Worm (Caenorhabditis elegans): ENCODE results near the gene ifd-1.

ifd-1 gene

ce11 chrX:8797653-8798052 lies 26.6 kb downstream of the ifd-1 start:
- TF ChIP-seq unc-130 (GFP tag; optimal IDR thresholded peaks at IDR 0.05) (no peak), daf-12 (tag; optimal IDR thresholded peaks at IDR 0.05) (no peak), unc-62 (GFP tag; optimal IDR thresholded peaks at IDR 0.05 in 1 of 2) (peak in 1 of 2 experiments; percentile 95), unc-62 (tag; optimal IDR thresholded peaks at IDR 0.05) (no peak), ceh-20 (GFP tag; IDR thresholded peaks at IDR 0.05) (no peak), skn-1 (tag; optimal IDR thresholded peaks at IDR 0.05) (no peak), mdl-1 (tag; optimal IDR thresholded peaks at IDR 0.05) (no peak), ztf-11 (tag; optimal IDR thresholded peaks at IDR 0.05) (no peak), lir-3 (tag; optimal IDR thresholded peaks at IDR 0.05) (no peak)

DNA sequence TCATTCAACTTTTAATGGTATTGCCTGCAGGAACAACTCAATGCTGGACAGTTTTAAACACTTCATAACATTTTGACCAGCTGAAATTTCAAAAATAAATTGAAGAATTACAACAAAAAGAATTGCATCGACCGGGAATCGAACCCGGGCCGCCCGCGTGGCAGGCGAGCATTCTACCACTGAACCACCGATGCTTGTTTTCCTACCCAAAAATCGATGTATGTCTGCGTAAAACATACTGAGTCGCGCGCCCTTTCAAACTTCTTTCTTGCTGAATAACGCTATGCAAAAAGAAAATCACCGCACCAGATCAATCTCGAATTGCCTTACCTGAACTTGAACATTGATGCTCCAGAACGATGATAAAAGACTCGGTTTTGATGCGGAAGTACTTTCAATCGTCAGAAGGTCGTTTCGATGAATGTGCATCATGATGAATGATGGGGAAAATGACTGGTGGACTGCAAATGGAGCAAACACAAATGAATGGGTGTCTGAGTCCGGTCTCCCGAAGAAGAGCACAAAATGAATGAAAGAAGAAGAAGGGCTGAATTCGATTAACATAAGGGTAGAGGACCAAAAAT lies 27.5 kb downstream of the ifd-1 start, which contains the start of gene R04E5.7:
Gene R04E5.7, minus strand, starts transcription at position 564 of the 584 bp plus-strand sequence.
- TF ChIP-seq snpc-1.2 (GFP tag; IDR thresholded peaks at IDR 0.05): peak; percentile 82
- TF ChIP-seq D1046.2 (GFP tag; IDR thresholded peaks at IDR 0.05): no peak
- no peak for TF ChIP-seq ama-1 (optimal IDR thresholded peaks at IDR 0.05)
- TF ChIP-seq nhr-25 (tag; optimal IDR thresholded peaks at IDR 0.05; ENCODE audit: borderline replicate concordance, insufficient read depth): no peak
- TF ChIP-seq lin-38 (GFP tag; IDR thresholded peaks at IDR 0.05): peak; percentile 62
- TF ChIP-seq fkh-10 (GFP tag; optimal IDR thresholded peaks at IDR 0.05): no peak
- peak; percentile 48 for TF ChIP-seq dve-1 (tag; optimal IDR thresholded peaks at IDR 0.05; ENCODE audit: insufficient read depth)
- peak in 1 of 2 experiments; percentile 20 for TF ChIP-seq mdl-1 (tag; optimal IDR thresholded peaks at IDR 0.05)
- TF ChIP-seq skn-1 (tag; optimal IDR thresholded peaks at IDR 0.05): no peak
- TF ChIP-seq snpc-4 (tag; optimal IDR thresholded peaks at IDR 0.05): no peak
- peak; percentile 65 for TF ChIP-seq hlh-30 (tag; optimal IDR thresholded peaks at IDR 0.05; ENCODE audit: insufficient read depth)
- TF ChIP-seq lin-29 (GFP tag; IDR thresholded peaks at IDR 0.05): no peak
- TF ChIP-seq hlh-11 (tag; optimal IDR thresholded peaks at IDR 0.05): peak; percentile 44
- 0 out of 2 replicates have a peak, but pooled peaks have one; percentile 16 for TF ChIP-seq daf-19 (GFP tag; conservative IDR thresholded peaks at IDR 0.05)
- TF ChIP-seq lin-15B (tag; optimal IDR thresholded peaks at IDR 0.05): no peak
- no peak for TF ChIP-seq hif-1 (tag; optimal IDR thresholded peaks at IDR 0.05)
- peak; percentile 59; the same call in 1 of the 2 replicates for TF ChIP-seq madf-9 (GFP tag; conservative IDR thresholded peaks at IDR 0.05)
- no peak for TF ChIP-seq lin-39 (tag; optimal IDR thresholded peaks at IDR 0.05)
- no peak for TF ChIP-seq pqm-1 (tag; optimal IDR thresholded peaks at IDR 0.05)
- TF ChIP-seq vab-7 (GFP tag; IDR thresholded peaks at IDR 0.05): peak; percentile 57; the same call in 1 of the 2 replicates
- TF ChIP-seq Y48G9A.11 (GFP tag; IDR thresholded peaks at IDR 0.05): peak; percentile 16; the same call in 1 of the 2 replicates
- no peak for TF ChIP-seq dmd-9 (GFP tag; IDR thresholded peaks at IDR 0.05)
- TF ChIP-seq zip-2 (tag; optimal IDR thresholded peaks at IDR 0.05): no peak
- TF ChIP-seq dmd-8 (GFP tag; IDR thresholded peaks at IDR 0.05): no peak
- no peak for TF ChIP-seq madf-5 (GFP tag; IDR thresholded peaks at IDR 0.05)
- no peak for TF ChIP-seq zag-1 (tag; optimal IDR thresholded peaks at IDR 0.05)
- no peak for TF ChIP-seq F10B5.3 (tag; optimal IDR thresholded peaks at IDR 0.05)
- no peak for TF ChIP-seq spr-3 (GFP tag; optimal IDR thresholded peaks at IDR 0.05)
- TF ChIP-seq lir-3 (tag; optimal IDR thresholded peaks at IDR 0.05): no peak
- TF ChIP-seq egl-43 (GFP tag; IDR thresholded peaks at IDR 0.05): peak; percentile 82
- peak; percentile 38 for TF ChIP-seq aha-1 (tag)
- no peak for TF ChIP-seq F49E8.2 (tag; optimal IDR thresholded peaks at IDR 0.05; ENCODE audit: borderline replicate concordance)
- no peak for TF ChIP-seq php-3 (GFP tag; IDR thresholded peaks at IDR 0.05)
- TF ChIP-seq nhr-48 (tag; optimal IDR thresholded peaks at IDR 0.05): no peak
- no peak for TF ChIP-seq nhr-42 (GFP tag; IDR thresholded peaks at IDR 0.05)
- TF ChIP-seq ceh-82 (tag; optimal IDR thresholded peaks at IDR 0.05): no peak
- no peak for TF ChIP-seq nhr-77 (tag; optimal IDR thresholded peaks at IDR 0.05)
- TF ChIP-seq nhr-6 (tag; optimal IDR thresholded peaks at IDR 0.05): no peak
- peak; percentile 54 for TF ChIP-seq rbr-2 (tag; optimal IDR thresholded peaks at IDR 0.05)
- no peak for TF ChIP-seq ztf-7 (tag; optimal IDR thresholded peaks at IDR 0.05)
- TF ChIP-seq ztf-11 (tag; optimal IDR thresholded peaks at IDR 0.05): no peak
- peak; percentile 57 for TF ChIP-seq dmd-6 (GFP tag; IDR thresholded peaks at IDR 0.05)
- no peak for TF ChIP-seq nhr-111 (GFP tag; optimal IDR thresholded peaks at IDR 0.05)
- TF ChIP-seq Y75B8A.6 (GFP tag; IDR thresholded peaks at IDR 0.05): 0 out of 2 replicates have a peak, but pooled peaks have one; percentile 53

Measured in whole organism, L4 larva.